Fruit fly (Drosophila melanogaster): ENCODE data around the gene CG4338.

Gene CG4338

DNA sequence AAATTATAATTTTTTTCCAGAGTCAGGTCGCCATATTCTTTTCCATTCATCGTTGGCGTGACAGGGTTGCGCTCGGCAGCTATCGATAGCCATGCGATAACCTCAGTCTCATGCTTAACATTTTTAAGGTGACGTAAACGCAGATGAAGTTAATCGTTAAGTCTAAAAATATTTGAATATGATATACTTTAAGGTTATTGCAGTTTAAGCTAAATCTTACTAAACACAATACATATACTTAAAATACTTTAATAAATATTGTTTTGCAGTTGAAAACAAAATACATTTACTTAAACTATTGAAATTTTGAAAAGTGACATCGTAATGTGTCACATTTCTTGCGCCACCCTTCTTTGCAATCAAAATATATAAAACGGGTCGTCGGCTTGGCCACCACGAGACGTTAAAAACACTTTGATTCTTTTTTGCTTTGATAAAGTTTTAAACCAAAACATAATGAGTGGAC lies at the start of gene CG4338, which contains the start of gene Cp190:
CG4338 (plus strand) TSS at position 365 of the 466 bp plus-strand sequence.
Cp190 (minus strand) TSS at position 84 of the 466 bp plus-strand sequence.
- no peak for TF ChIP-seq CG8478 (optimal IDR thresholded peaks at IDR 0.05)
- no peak for TF ChIP-seq pan (optimal IDR thresholded peaks at IDR 0.05)
- TF ChIP-seq EcR (GFP tag; optimal IDR thresholded peaks at IDR 0.05), result no peak
- TF ChIP-seq usp (GFP tag; optimal IDR thresholded peaks at IDR 0.05), result no peak
- no peak for TF ChIP-seq Dll (optimal IDR thresholded peaks at IDR 0.05)
- no peak for TF ChIP-seq psq (optimal IDR thresholded peaks at IDR 0.05)

DNA sequence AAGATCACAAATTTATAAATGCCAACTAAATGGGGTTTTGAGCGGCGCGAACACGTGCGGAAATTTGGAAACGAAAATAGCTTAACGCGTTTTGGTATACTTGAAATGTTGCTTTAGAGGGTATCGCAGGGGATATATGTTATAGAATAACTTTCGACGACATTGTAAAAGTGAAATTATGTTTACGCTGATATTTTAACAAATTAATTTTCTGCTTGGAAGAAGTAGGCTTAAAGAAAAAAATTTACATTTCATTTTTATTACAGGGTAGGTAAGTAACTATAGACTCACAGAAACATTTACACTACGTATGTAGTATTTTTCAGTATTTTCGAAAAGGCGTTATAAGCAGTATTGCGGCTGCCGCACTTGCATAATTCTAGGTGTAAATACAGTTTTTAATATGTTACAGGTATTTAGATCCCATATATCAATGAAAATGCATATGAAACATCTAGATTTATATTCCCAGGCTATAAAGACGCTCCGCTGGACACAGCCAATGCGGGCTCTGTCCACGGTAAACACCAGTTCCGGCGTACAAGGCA lies 45.9 kb upstream of the CG4338 start, which contains the start of the genes Art3 and mRpS10:
Art3 (minus strand) TSS at position 80 of the 548 bp plus-strand sequence.
mRpS10 (plus strand) TSS at position 337 of the 548 bp plus-strand sequence.
- TF ChIP-seq Dll (optimal IDR thresholded peaks at IDR 0.05), result no peak
- no peak for TF ChIP-seq EcR (GFP tag; optimal IDR thresholded peaks at IDR 0.05)
- TF ChIP-seq psq (optimal IDR thresholded peaks at IDR 0.05), result no peak
- no peak for TF ChIP-seq CG8478 (optimal IDR thresholded peaks at IDR 0.05)
- TF ChIP-seq usp (GFP tag; optimal IDR thresholded peaks at IDR 0.05), result no peak
- TF ChIP-seq pan (optimal IDR thresholded peaks at IDR 0.05), result peak; percentile 98

DNA sequence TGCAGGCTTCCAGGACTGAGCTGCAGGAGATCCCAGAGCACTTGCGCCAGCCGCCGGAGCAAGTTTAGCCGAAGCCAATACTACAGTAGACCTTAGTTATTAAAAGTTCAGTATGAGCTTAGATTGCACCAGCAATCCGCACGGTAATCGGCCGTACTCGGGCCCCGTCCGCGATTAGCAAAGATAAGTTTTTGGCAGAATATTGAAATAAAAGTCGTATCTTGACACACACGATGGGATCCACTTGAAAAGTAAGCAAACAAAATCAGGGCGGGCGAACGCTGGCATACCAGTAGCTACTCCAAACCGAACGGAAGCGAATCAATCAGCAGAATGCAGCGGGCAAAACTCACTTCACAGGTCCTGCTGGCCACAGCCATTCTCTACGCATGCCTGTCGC lies 45.0 kb upstream of the CG4338 start, which contains the start of gene CG34316:
CG34316 (plus strand) TSS at position 301 of the 400 bp plus-strand sequence.
- TF ChIP-seq Dll (optimal IDR thresholded peaks at IDR 0.05) (no peak), psq (optimal IDR thresholded peaks at IDR 0.05) (no peak), EcR (GFP tag; optimal IDR thresholded peaks at IDR 0.05) (no peak), CG8478 (optimal IDR thresholded peaks at IDR 0.05) (no peak), pan (optimal IDR thresholded peaks at IDR 0.05) (no peak), usp (GFP tag; optimal IDR thresholded peaks at IDR 0.05) (no peak)

DNA sequence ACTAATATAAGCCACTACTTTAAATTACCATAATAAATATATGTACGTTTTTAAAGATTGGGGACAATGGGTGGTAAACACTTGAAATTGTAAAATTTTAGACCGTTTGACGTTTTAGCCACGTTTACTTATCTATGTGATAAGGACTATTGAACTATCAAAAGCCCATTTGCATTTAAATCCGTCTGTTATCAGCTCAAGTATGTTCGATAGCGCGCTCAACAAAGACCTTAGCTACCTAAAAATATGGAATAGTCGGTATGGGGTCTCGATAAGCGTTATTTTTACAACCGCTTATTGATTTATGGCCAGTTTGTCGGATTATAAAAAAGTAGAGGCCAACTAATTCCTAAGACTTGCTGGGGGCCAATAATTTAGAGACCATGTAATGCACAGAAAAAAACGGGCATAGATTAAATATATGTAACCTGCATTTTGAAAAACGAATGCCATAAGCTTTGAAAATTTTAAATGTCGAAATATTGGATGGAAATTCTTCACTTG lies 43.6 kb upstream of the CG4338 start:
- TF ChIP-seq psq (optimal IDR thresholded peaks at IDR 0.05) (no peak), EcR (GFP tag; optimal IDR thresholded peaks at IDR 0.05) (no peak), Dll (optimal IDR thresholded peaks at IDR 0.05) (no peak), usp (GFP tag; optimal IDR thresholded peaks at IDR 0.05) (no peak), CG8478 (optimal IDR thresholded peaks at IDR 0.05) (no peak), pan (optimal IDR thresholded peaks at IDR 0.05) (no peak)

- no peak for TF ChIP-seq psq (optimal IDR thresholded peaks at IDR 0.05)
- TF ChIP-seq usp (GFP tag; optimal IDR thresholded peaks at IDR 0.05), result no peak
- no peak for TF ChIP-seq Dll (optimal IDR thresholded peaks at IDR 0.05)
- TF ChIP-seq pan (optimal IDR thresholded peaks at IDR 0.05), result no peak
- TF ChIP-seq CG8478 (optimal IDR thresholded peaks at IDR 0.05), result no peak
- TF ChIP-seq EcR (GFP tag; optimal IDR thresholded peaks at IDR 0.05), result no peak
Measured at dm6 chr3R:15242186-15243045, 32.9 kb upstream of the CG4338 start, which contains the start of the genes tefu and Hsc70-4. Gene tefu (minus strand): TSS chr3R:15242236. Gene Hsc70-4 (plus strand): TSS chr3R:15242687.

- no peak for TF ChIP-seq usp (GFP tag; optimal IDR thresholded peaks at IDR 0.05)
- TF ChIP-seq pan (optimal IDR thresholded peaks at IDR 0.05), result no peak
- no peak for TF ChIP-seq EcR (GFP tag; optimal IDR thresholded peaks at IDR 0.05)
- no peak for TF ChIP-seq Dll (optimal IDR thresholded peaks at IDR 0.05)
- TF ChIP-seq CG8478 (optimal IDR thresholded peaks at IDR 0.05), result no peak
- no peak for TF ChIP-seq psq (optimal IDR thresholded peaks at IDR 0.05)
Measured at dm6 chr3R:15243046-15243356, 32.3 kb upstream of the CG4338 start.

dm6 chr3R:15243452-15243851 lies 31.9 kb upstream of the CG4338 start:
- TF ChIP-seq Dll (optimal IDR thresholded peaks at IDR 0.05), result no peak
- TF ChIP-seq CG8478 (optimal IDR thresholded peaks at IDR 0.05), result peak; percentile 65

dm6 chr3R:15246601-15247000 lies 28.7 kb upstream of the CG4338 start:
- TF ChIP-seq usp (GFP tag; optimal IDR thresholded peaks at IDR 0.05), result no peak

dm6 chr3R:15249037-15249436 lies 26.3 kb upstream of the CG4338 start, which contains the start of gene Amt:
Gene Amt (minus strand): TSS chr3R:15249137.
- no peak for TF ChIP-seq EcR (GFP tag; optimal IDR thresholded peaks at IDR 0.05)
- TF ChIP-seq usp (GFP tag; optimal IDR thresholded peaks at IDR 0.05), result no peak

DNA sequence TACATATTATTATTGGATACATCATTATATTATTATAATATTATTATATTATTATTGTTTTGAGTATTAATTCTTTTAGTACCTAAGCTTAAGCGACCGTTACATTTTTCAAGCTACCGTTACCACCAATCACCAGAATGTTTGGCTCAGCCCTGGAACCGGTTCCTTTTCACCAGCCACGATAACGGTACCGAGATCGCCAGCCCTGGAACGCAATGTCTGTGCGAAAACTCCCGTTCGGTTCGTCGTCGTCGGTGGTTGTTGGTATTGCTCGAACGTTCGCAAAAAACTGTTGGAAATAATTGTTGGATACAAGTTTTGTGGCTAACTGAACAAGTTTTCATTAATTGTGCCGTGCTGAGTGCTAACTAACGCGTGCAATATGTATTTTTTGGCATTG lies 25.6 kb upstream of the CG4338 start, which contains the start of gene CG42404:
CG42404 (plus strand) TSS at position 360 of the 400 bp plus-strand sequence.
- TF ChIP-seq usp (GFP tag; optimal IDR thresholded peaks at IDR 0.05) (no peak), Dll (optimal IDR thresholded peaks at IDR 0.05) (no peak), pan (optimal IDR thresholded peaks at IDR 0.05) (no peak)

dm6 chr3R:15250454-15250853 lies 24.9 kb upstream of the CG4338 start:
- TF ChIP-seq CG8478 (optimal IDR thresholded peaks at IDR 0.05), result no peak
- no peak for TF ChIP-seq pan (optimal IDR thresholded peaks at IDR 0.05)
- no peak for TF ChIP-seq Dll (optimal IDR thresholded peaks at IDR 0.05)
- TF ChIP-seq psq (optimal IDR thresholded peaks at IDR 0.05), result no peak
- no peak for TF ChIP-seq usp (GFP tag; optimal IDR thresholded peaks at IDR 0.05)
- TF ChIP-seq EcR (GFP tag; optimal IDR thresholded peaks at IDR 0.05), result no peak

All from whole organism.